Worm (Caenorhabditis elegans) whole organism, mixed stage, embryonic: Measurements from ENCODE around the gene mrps-18A.
A peak's percentile ranks its signal among the peaks of the same experiment; 100 is the strongest.

Experiments
- M03D4.4 ChIP-seq: sonication (generic microtip); optimal IDR thresholded peaks from 2 replicates; lab custom pipeline; 2017; ENCODE audit warnings: mild to moderate bottlenecking, missing genetic modification characterization, missing compliant biosample characterization
- bed-3 ChIP-seq: fragments of 200-800 bp; sonication (Bioruptor generic); optimal IDR thresholded peaks from 3 replicates; lab custom pipeline; 2018; ENCODE audit warnings: mild to moderate bottlenecking, missing genetic modification characterization, moderate library complexity, missing compliant biosample characterization
- blmp-1 ChIP-seq: fragments of 150-350 bp; optimal IDR thresholded peaks from 2 replicates; lab custom pipeline; 2014; ENCODE audit warnings: missing biosample characterization, missing genetic modification characterization
- ceh-39 ChIP-seq: fragments of 150-350 bp; optimal IDR thresholded peaks from 2 replicates; lab custom pipeline; 2014; ENCODE audit warnings: missing biosample characterization, missing genetic modification characterization
- ceh-43 ChIP-seq: fragments of 200-800 bp; sonication (Bioruptor generic); optimal IDR thresholded peaks from 2 replicates; lab custom pipeline; 2018; ENCODE audit warnings: mild to moderate bottlenecking, missing genetic modification characterization, moderate library complexity, missing compliant biosample characterization
- ceh-83 ChIP-seq: fragments of 200-800 bp; sonication (Bioruptor generic); optimal IDR thresholded peaks from 2 replicates; lab custom pipeline; 2018; ENCODE audit warnings: mild to moderate bottlenecking, missing genetic modification characterization, missing compliant biosample characterization
- ces-1 ChIP-seq: fragments of 150-350 bp; optimal IDR thresholded peaks from 2 replicates; lab custom pipeline; 2014; ENCODE audit warnings: missing biosample characterization, missing genetic modification reagents, missing genetic modification characterization
- cnd-1 ChIP-seq: fragments of 200-800 bp; sonication (Bioruptor generic); optimal IDR thresholded peaks from 2 replicates; lab custom pipeline; 2018; ENCODE audit warnings: mild to moderate bottlenecking, missing genetic modification characterization, missing compliant biosample characterization
- drap-1 ChIP-seq: fragments of 200-800 bp; sonication (Bioruptor generic); optimal IDR thresholded peaks from 3 replicates; lab custom pipeline; 2018; ENCODE audit warnings: mild to moderate bottlenecking, missing genetic modification characterization, missing compliant biosample characterization
- elt-1 ChIP-seq: sonication (generic microtip); optimal IDR thresholded peaks from 2 replicates; lab custom pipeline; 2017; ENCODE audit warnings: missing genetic modification characterization, mild to moderate bottlenecking, missing compliant biosample characterization, antibody characterized with exemption, moderate library complexity, borderline replicate concordance; ENCODE audit not compliant: insufficient read depth
- elt-3 ChIP-seq: fragments of 150-350 bp; optimal IDR thresholded peaks from 2 replicates; lab custom pipeline; 2014; ENCODE audit warnings: missing biosample characterization, missing genetic modification characterization
- flh-1 ChIP-seq: fragments of 200-800 bp; sonication (Bioruptor generic); optimal IDR thresholded peaks from 2 replicates; lab custom pipeline; 2018; ENCODE audit warnings: mild to moderate bottlenecking, missing genetic modification characterization, moderate library complexity, missing compliant biosample characterization
- ham-2 ChIP-seq: fragments of 200-800 bp; sonication (Bioruptor generic); optimal IDR thresholded peaks from 2 replicates; lab custom pipeline; 2018; ENCODE audit warnings: mild to moderate bottlenecking, missing genetic modification characterization, missing compliant biosample characterization
- hlh-1 ChIP-seq: fragments of 150-350 bp; optimal IDR thresholded peaks from 2 replicates; lab custom pipeline; 2014; ENCODE audit warnings: missing biosample characterization, missing genetic modification reagents, missing genetic modification characterization
- lin-13 ChIP-seq: fragments of 150-350 bp; optimal IDR thresholded peaks from 2 replicates; lab custom pipeline; 2014; ENCODE audit warnings: missing biosample characterization, missing genetic modification characterization
- lin-32 ChIP-seq: fragments of 200-800 bp; sonication (Bioruptor generic); optimal IDR thresholded peaks from 2 replicates; lab custom pipeline; 2018; ENCODE audit warnings: mild to moderate bottlenecking, missing genetic modification characterization, missing compliant biosample characterization
- lsy-2 ChIP-seq: fragments of 150-350 bp; optimal IDR thresholded peaks from 2 replicates; lab custom pipeline; 2014; ENCODE audit warnings: missing biosample characterization, missing genetic modification characterization
- mab-5 ChIP-seq: fragments of 150-350 bp; optimal IDR thresholded peaks from 2 replicates; lab custom pipeline; 2014; ENCODE audit warnings: missing biosample characterization, missing genetic modification characterization
- mep-1 ChIP-seq: fragments of 150-350 bp; optimal IDR thresholded peaks from 2 replicates; lab custom pipeline; 2017; ENCODE audit warnings: missing biosample characterization, missing genetic modification reagents, missing genetic modification characterization, inconsistent platforms
- mls-2 ChIP-seq: sonication (generic microtip); optimal IDR thresholded peaks from 2 replicates; lab custom pipeline; 2016; ENCODE audit warnings: mild to moderate bottlenecking, missing genetic modification characterization, moderate library complexity, missing compliant biosample characterization
- nhr-12 ChIP-seq: fragments of 150-350 bp; optimal IDR thresholded peaks from 2 replicates; lab custom pipeline; 2014; ENCODE audit warnings: missing biosample characterization, missing genetic modification characterization
- nhr-2 ChIP-seq: fragments of 150-350 bp; optimal IDR thresholded peaks from 2 replicates; lab custom pipeline; 2014; ENCODE audit warnings: missing biosample characterization, missing genetic modification characterization
- nhr-237 ChIP-seq: fragments of 150-350 bp; optimal IDR thresholded peaks from 2 replicates; lab custom pipeline; 2014; ENCODE audit warnings: missing biosample characterization, missing genetic modification characterization
- nhr-76 ChIP-seq: sonication (generic microtip); optimal IDR thresholded peaks from 2 replicates; lab custom pipeline; 2017; ENCODE audit warnings: missing biosample characterization, missing genetic modification characterization
- pha-4 ChIP-seq: fragments of 150-350 bp; optimal IDR thresholded peaks from 2 replicates; lab custom pipeline; 2018; ENCODE audit warnings: missing biosample characterization, missing genetic modification reagents, missing genetic modification characterization
- sem-2 ChIP-seq: fragments of 200-800 bp; sonication (Bioruptor generic); optimal IDR thresholded peaks from 2 replicates; lab custom pipeline; 2018; ENCODE audit warnings: mild to moderate bottlenecking, missing genetic modification characterization, missing compliant biosample characterization
- snpc-4 ChIP-seq: fragments of 150-350 bp; optimal IDR thresholded peaks from 2 replicates; lab custom pipeline; 2014; ENCODE audit warnings: missing biosample characterization, missing genetic modification characterization
- sptf-1 ChIP-seq: sonication (generic microtip); optimal IDR thresholded peaks from 2 replicates; lab custom pipeline; 2017; ENCODE audit warnings: mild to moderate bottlenecking, missing genetic modification characterization, moderate library complexity, missing compliant biosample characterization
- tbx-8 ChIP-seq: fragments of 200-800 bp; sonication (Bioruptor generic); optimal IDR thresholded peaks from 2 replicates; lab custom pipeline; 2018; ENCODE audit warnings: mild to moderate bottlenecking, missing genetic modification characterization, moderate library complexity, missing compliant biosample characterization
- unc-120 ChIP-seq: sonication (generic microtip); optimal IDR thresholded peaks from 2 replicates; lab custom pipeline; 2017; ENCODE audit warnings: missing genetic modification characterization, missing compliant biosample characterization; ENCODE audit not compliant: poor library complexity, severe bottlenecking
- unc-39 ChIP-seq: fragments of 150-350 bp; optimal IDR thresholded peaks from 2 replicates; lab custom pipeline; 2014; ENCODE audit warnings: missing biosample characterization, missing genetic modification characterization
- unc-62 ChIP-seq: fragments of 150-350 bp; optimal IDR thresholded peaks from 2 replicates; lab custom pipeline; 2014; ENCODE audit warnings: missing biosample characterization, missing genetic modification reagents, missing genetic modification characterization
- zip-8 ChIP-seq: fragments of 150-350 bp; optimal IDR thresholded peaks from 2 replicates; lab custom pipeline; 2014; ENCODE audit warnings: missing biosample characterization, missing genetic modification characterization
- ztf-11 ChIP-seq: fragments of 150-350 bp; optimal IDR thresholded peaks from 2 replicates; lab custom pipeline; 2014; ENCODE audit warnings: missing biosample characterization, missing genetic modification characterization

Gene mrps-18A

DNA sequence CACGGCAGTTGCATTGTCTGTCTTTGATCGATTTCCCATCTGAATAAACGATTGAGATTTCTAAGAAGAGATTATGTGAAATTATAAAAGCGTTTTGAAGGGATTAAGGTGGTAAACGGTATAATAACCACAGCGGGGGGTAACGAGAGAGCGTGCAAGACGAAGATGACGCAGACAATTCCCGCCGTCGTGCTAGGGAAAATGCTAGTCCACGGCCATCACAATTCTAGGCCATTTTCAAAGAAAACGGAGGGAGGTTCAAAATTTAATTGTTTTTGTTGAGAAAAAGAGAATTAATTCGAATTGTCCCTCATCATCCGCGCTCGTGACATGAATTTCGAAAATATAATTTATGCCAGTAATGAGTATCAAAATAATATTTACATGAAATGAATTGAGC is 12.6 kb downstream of the mrps-18A start, which contains the start of gene F10E9.11:
Gene F10E9.11 (minus strand): TSS at position 161 of the 400 bp plus-strand sequence.
- no peak for TF ChIP-seq lin-32 (GFP tag; lab: Kevin White, UChicago)
- TF ChIP-seq sem-2 (GFP tag; lab: Kevin White, UChicago), result no peak
- no peak for TF ChIP-seq ztf-11
- TF ChIP-seq lin-13, result peak; percentile 73
- TF ChIP-seq lsy-2 (tag; lab: Kevin White, UChicago), result peak; percentile 79
- TF ChIP-seq ham-2 (GFP tag; lab: Kevin White, UChicago), result peak; percentile 58
- no peak for TF ChIP-seq cnd-1 (tag; lab: Kevin White, UChicago)
- peak; percentile 21 for TF ChIP-seq pha-4 (tag; lab: Kevin White, UChicago)
- peak; percentile 69 for TF ChIP-seq sptf-1 (tag; lab: Kevin White, UChicago)
- TF ChIP-seq unc-62 (GFP tag; lab: Kevin White, UChicago), result no peak
- peak; percentile 75 for TF ChIP-seq mep-1 (tag; lab: Kevin White, UChicago)
- TF ChIP-seq ceh-43 (GFP tag; lab: Kevin White, UChicago), result peak; percentile 72
- no peak for TF ChIP-seq blmp-1 (tag; lab: Kevin White, UChicago)
- no peak for TF ChIP-seq elt-3 (tag; lab: Kevin White, UChicago)
- TF ChIP-seq zip-8 (tag; lab: Kevin White, UChicago), result no peak
- TF ChIP-seq mls-2 (tag; lab: Kevin White, UChicago), result peak; percentile 65
- no peak for TF ChIP-seq bed-3 (GFP tag; lab: Kevin White, UChicago)
- TF ChIP-seq flh-1 (GFP tag; lab: Kevin White, UChicago), result no peak
- TF ChIP-seq snpc-4, result no peak
- TF ChIP-seq nhr-76, result no peak
- TF ChIP-seq nhr-12, result no peak
- TF ChIP-seq ces-1 (GFP tag; lab: Kevin White, UChicago), result peak; percentile 75
- TF ChIP-seq unc-120 (tag; lab: Kevin White, UChicago), result no peak
- TF ChIP-seq elt-1 (tag; lab: Kevin White, UChicago), result no peak
- no peak for TF ChIP-seq unc-39 (tag; lab: Kevin White, UChicago)
- TF ChIP-seq ceh-39 (tag; lab: Kevin White, UChicago), result peak; percentile 20
- TF ChIP-seq tbx-8 (GFP tag; lab: Kevin White, UChicago), result peak; percentile 50
- TF ChIP-seq ceh-83 (GFP tag; lab: Kevin White, UChicago), result no peak
- TF ChIP-seq nhr-237 (tag; lab: Kevin White, UChicago), result peak; percentile 3
- TF ChIP-seq M03D4.4, result no peak
- peak; percentile 21 for TF ChIP-seq drap-1 (GFP tag; lab: Kevin White, UChicago)
- TF ChIP-seq nhr-2 (tag; lab: Kevin White, UChicago), result peak; percentile 42
- peak; percentile 77 for TF ChIP-seq mab-5 (tag; lab: Kevin White, UChicago)

DNA sequence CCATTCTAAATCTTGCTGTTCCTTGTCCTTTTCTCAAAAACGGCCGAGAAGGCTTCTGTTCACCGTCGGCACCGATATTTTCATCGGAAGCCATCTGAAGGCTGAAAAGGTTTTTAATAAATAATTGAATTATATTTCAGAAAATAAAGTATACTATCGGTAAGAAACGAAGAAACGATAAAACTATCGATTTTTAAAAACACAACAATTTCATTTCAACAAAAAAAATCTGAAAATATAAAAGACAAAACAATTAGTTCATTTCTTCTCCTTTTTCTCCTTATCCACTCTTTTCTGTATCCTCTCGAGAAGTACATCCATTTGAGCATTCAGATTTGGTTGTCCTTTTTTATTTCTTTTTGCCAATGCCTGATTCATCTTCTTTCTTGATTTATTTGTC is 13.2 kb downstream of the mrps-18A start, which contains the start of gene sas-4:
Gene sas-4 (minus strand): TSS at position 101 of the 400 bp plus-strand sequence.
- TF ChIP-seq elt-1 (tag; lab: Kevin White, UChicago) (no peak), lin-13 (no peak), ham-2 (GFP tag; lab: Kevin White, UChicago) (no peak), cnd-1 (tag; lab: Kevin White, UChicago) (no peak), pha-4 (tag; lab: Kevin White, UChicago) (no peak), hlh-1 (tag; lab: Kevin White, UChicago) (no peak), unc-39 (tag; lab: Kevin White, UChicago) (no peak), lin-32 (GFP tag; lab: Kevin White, UChicago) (no peak), blmp-1 (tag; lab: Kevin White, UChicago) (no peak), ces-1 (GFP tag; lab: Kevin White, UChicago) (no peak), tbx-8 (GFP tag; lab: Kevin White, UChicago) (no peak), flh-1 (GFP tag; lab: Kevin White, UChicago) (no peak), unc-120 (tag; lab: Kevin White, UChicago) (no peak), M03D4.4 (no peak), nhr-12 (no peak), ceh-83 (GFP tag; lab: Kevin White, UChicago) (no peak)

DNA sequence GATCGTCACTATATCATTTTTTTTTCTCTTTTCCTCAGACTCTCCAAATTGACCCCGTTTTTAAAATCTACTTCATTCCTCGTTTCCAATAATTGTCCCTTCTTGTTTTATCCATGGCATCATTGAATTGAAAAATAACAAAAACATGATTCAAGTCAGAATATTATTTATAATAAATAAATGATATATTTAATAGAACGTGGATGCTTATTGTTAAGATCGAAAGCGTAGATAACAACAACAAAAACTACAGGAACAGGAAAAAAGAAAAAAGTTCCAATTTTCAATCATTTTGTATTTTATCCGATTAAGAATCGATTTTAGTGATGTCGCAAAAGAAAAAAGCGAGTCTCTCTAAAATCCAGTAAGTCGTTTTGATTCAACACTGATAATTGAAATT is 19.3 kb downstream of the mrps-18A start, which contains the start of gene F10E9.2:
Gene F10E9.2 (plus strand): TSS at position 301 of the 400 bp plus-strand sequence.
- TF ChIP-seq hlh-1 (tag; lab: Kevin White, UChicago) (no peak), cnd-1 (tag; lab: Kevin White, UChicago) (no peak), elt-3 (tag; lab: Kevin White, UChicago) (no peak), blmp-1 (tag; lab: Kevin White, UChicago) (no peak), ceh-83 (GFP tag; lab: Kevin White, UChicago) (no peak), tbx-8 (GFP tag; lab: Kevin White, UChicago) (no peak)
- TF ChIP-seq, all 35 proteins: peak for 0
